Fruit fly (Drosophila melanogaster) whole organism, adult: Measurements from ENCODE around the gene Tre1.

Source experiments
- CG11617 ChIP-seq: fragments of 200-800 bp; sonication (Bioruptor generic); optimal IDR thresholded peaks from 2 replicates; lab custom pipeline; 2017; ENCODE audit warnings: mild to moderate bottlenecking, missing biosample characterization, missing genetic modification reagents, missing genetic modification characterization
- CG14711 ChIP-seq: fragments of 200-800 bp; sonication (Bioruptor generic); optimal IDR thresholded peaks from 2 replicates; lab custom pipeline; 2018; ENCODE audit warnings: missing biosample characterization, mild to moderate bottlenecking, missing genetic modification characterization, moderate library complexity
- CG1620 ChIP-seq: fragments of 200-800 bp; sonication (Bioruptor generic); optimal IDR thresholded peaks from 2 replicates; lab custom pipeline; 2016; ENCODE audit warnings: missing biosample characterization, missing genetic modification characterization
- CG33017 ChIP-seq: fragments of 200-800 bp; sonication (Bioruptor generic); optimal IDR thresholded peaks from 2 replicates; lab custom pipeline; 2018; ENCODE audit warnings: missing biosample characterization, mild to moderate bottlenecking, missing genetic modification characterization, moderate library complexity
- Clk ChIP-seq: fragments of 200-800 bp; sonication (Bioruptor generic); optimal IDR thresholded peaks from 2 replicates; lab custom pipeline; 2017; ENCODE audit warnings: missing biosample characterization, missing genetic modification characterization
- Mnt ChIP-seq: fragments of 200-800 bp; sonication (Bioruptor generic); optimal IDR thresholded peaks from 2 replicates; lab custom pipeline; 2016; ENCODE audit warnings: missing biosample characterization, mild to moderate bottlenecking, missing genetic modification characterization
- cnc ChIP-seq, 2 experiments: fragments of >200 bp; optimal IDR thresholded peaks; 2 replicates each; lab custom pipeline; 2017
- kay ChIP-seq: fragments of 200-800 bp; sonication (Bioruptor generic); peaks from one replicate; lab custom pipeline; 2016; ENCODE audit warnings: missing biosample characterization, missing genetic modification characterization, borderline replicate concordance
- ovo ChIP-seq: fragments of 200-800 bp; sonication (Bioruptor generic); optimal IDR thresholded peaks from 2 replicates; lab custom pipeline; 2016; ENCODE audit warnings: missing biosample characterization, missing genetic modification characterization
- pad ChIP-seq: fragments of 200-800 bp; sonication (Bioruptor generic); optimal IDR thresholded peaks from 3 replicates; lab custom pipeline; 2017; ENCODE audit warnings: missing biosample characterization, missing genetic modification characterization, mild to moderate bottlenecking, moderate library complexity, missing genetic modification reagents
- tj ChIP-seq: fragments of 200-800 bp; sonication (Bioruptor generic); optimal IDR thresholded peaks from 3 replicates; lab custom pipeline; 2017; ENCODE audit warnings: missing biosample characterization, mild to moderate bottlenecking, missing genetic modification characterization, moderate library complexity
- toe ChIP-seq: fragments of 200-800 bp; sonication (Bioruptor generic); optimal IDR thresholded peaks from 2 replicates; lab custom pipeline; 2016; ENCODE audit warnings: missing biosample characterization, missing genetic modification characterization

dm6 chrX:5661971-5662370 lies 17.8 kb downstream of the Tre1 start:
- TF ChIP-seq Clk (GFP tag; lab: Kevin White, UChicago) (no peak), kay (GFP tag; lab: Kevin White, UChicago) (no peak), CG11617 (no peak), tj (GFP tag; lab: Kevin White, UChicago) (no peak), CG1620 (GFP tag; lab: Kevin White, UChicago) (no peak), pad (peak; percentile 53), CG14711 (tag; lab: Kevin White, UChicago) (no peak), cnc (optimal IDR thresholded peaks at IDR 0.05; lab: Kevin White, UChicago) (no peak), toe (no peak), CG33017 (tag; lab: Kevin White, UChicago) (no peak), ovo (no peak), Mnt (no peak)
